Worm (Caenorhabditis elegans) whole organism, L4 larva: Measurements from ENCODE around the gene C49A9.5.
A peak's percentile ranks its signal among the peaks of the same experiment; 100 is the strongest.

ENCODE experiments used
- aha-1 ChIP-seq: fragments of 150-350 bp; peaks from one replicate; lab custom pipeline; 2014; ENCODE audit warnings: missing biosample characterization, missing genetic modification characterization
- ceh-32 ChIP-seq: sonication (generic microtip); optimal IDR thresholded peaks from 2 replicates; lab custom pipeline; 2016; ENCODE audit warnings: mild to moderate bottlenecking, missing genetic modification characterization, missing compliant biosample characterization; ENCODE audit not compliant: poor library complexity
- daf-12 ChIP-seq: fragments of 150-350 bp; optimal IDR thresholded peaks from 2 replicates; lab custom pipeline; 2014; ENCODE audit warnings: missing biosample characterization, missing genetic modification reagents, missing genetic modification characterization
- dmd-8 ChIP-seq: fragments of 200-800 bp; sonication (Bioruptor generic); IDR thresholded peaks from 2 replicates; pipeline ENCODE4 v1.3.6; 2022; ENCODE audit warnings: missing genetic modification characterization, missing compliant biosample characterization
- jun-1 ChIP-seq: fragments of 150-350 bp; optimal IDR thresholded peaks from 2 replicates; lab custom pipeline; 2014; ENCODE audit warnings: missing biosample characterization, missing genetic modification reagents, missing genetic modification characterization
- mdt-29 ChIP-seq: fragments of 200-800 bp; sonication (Bioruptor generic); IDR thresholded peaks from 2 replicates; pipeline ENCODE4 v1.3.6; 2022; ENCODE audit warnings: missing genetic modification reagents, missing genetic modification characterization, missing compliant biosample characterization
- mxl-2 ChIP-seq: fragments of 200-800 bp; sonication (Bioruptor generic); conservative IDR thresholded peaks from 2 replicates; pipeline ENCODE4 v1.3.6; 2022; ENCODE audit warnings: missing genetic modification reagents, missing genetic modification characterization, missing compliant biosample characterization
- spr-1 ChIP-seq: sonication (generic microtip); optimal IDR thresholded peaks from 2 replicates; lab custom pipeline; 2016; ENCODE audit warnings: mild to moderate bottlenecking, missing genetic modification characterization, missing compliant biosample characterization
- unc-62 ChIP-seq, 3 experiments: fragments of 150-350 bp in 1 of 3; sonication (generic microtip); optimal IDR thresholded peaks in 2 of 3; peaks in 1 of 3; 1 replicate in 1 of 3; 2 replicates in 2 of 3; lab custom pipeline; 2014 to 2017; ENCODE audit warnings: missing biosample characterization in 3 of 3, missing genetic modification characterization in 3 of 3, missing genetic modification reagents in 3 of 3, missing genotype in 1 of 3

Gene C49A9.5

DNA sequence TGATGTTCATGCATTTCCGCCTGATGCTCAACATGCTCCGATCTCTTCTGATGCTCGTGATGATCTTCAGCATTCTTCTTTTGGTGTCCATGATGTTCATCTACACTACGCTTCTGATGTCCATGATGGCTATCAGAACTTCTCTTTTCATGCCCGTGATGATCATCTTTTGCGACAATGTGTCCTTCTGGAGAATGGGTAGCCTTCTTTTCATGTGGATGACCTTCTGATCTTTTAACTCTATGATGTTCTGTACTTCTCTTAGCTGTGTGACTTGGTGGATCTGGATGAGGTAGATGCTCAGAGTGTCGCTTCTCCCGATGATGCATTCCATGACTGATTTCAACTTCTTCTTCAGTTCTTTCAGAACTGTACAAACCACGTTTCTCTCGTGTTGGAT lies 45.5 kb downstream of the C49A9.5 start:
- TF ChIP-seq mdt-29 (GFP tag; lab: Robert Waterston, UW) (no peak), unc-62 (GFP tag; optimal IDR thresholded peaks at IDR 0.05 in 1 of 2; lab: Kevin White, UChicago) (peak in 1 of 2 experiments; percentile 90), unc-62 (tag; optimal IDR thresholded peaks at IDR 0.05; lab: Kevin White, UChicago) (no peak)
- TF ChIP-seq, all 104 proteins: peak for 1

DNA sequence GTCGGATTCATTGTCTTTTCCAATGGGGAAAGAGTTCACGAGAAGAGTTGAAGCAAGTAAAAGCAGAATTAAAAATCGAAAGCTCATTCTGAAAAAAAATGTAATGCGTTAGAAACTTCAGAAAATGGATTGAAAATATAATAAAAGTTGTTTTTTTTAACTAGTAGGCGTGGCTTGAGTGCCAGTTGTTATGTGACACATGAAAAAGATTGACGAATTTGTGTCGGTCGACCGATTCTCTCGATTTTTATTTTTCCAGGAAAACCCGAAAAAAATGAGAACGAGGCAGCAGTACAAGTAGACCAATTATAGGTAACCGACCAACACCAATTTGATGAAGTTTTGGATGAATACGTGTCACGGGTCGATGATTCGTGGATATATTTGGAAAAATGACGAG lies 46.3 kb downstream of the C49A9.5 start, which contains the start of gene nlp-16:
Gene nlp-16, minus strand, starts transcription at position 101 of the 400 bp plus-strand sequence.
- no peak for TF ChIP-seq jun-1 (tag; lab: Kevin White, UChicago)
- no peak for TF ChIP-seq ceh-32
- TF ChIP-seq, all 104 proteins: peak for 0

DNA sequence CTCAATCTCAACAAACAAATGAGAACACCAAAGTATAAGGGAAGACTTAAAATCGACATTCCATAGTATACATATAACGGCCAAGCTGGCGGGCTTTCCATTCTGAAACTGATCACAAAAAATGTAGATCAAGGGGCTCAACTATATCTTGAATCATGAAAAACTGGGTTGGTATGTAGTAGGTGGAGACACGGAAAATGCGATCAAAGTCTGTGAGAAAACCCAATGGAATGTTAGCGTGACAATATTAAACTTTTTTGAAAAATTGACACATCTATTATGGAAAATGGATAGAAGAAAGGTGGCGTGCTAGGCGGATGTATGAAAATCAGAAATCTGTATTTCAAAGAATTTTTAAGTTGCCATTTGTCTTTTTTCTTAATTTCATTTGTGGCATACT lies 49.8 kb downstream of the C49A9.5 start, which contains the start of gene srv-28:
Gene srv-28, minus strand, starts transcription at position 101 of the 400 bp plus-strand sequence.
- TF ChIP-seq aha-1 = peak; percentile 7
- TF ChIP-seq daf-12 = no peak
- no peak for TF ChIP-seq mxl-2 (GFP tag; lab: Robert Waterston, UW)
- no peak for TF ChIP-seq dmd-8 (GFP tag; lab: Robert Waterston, UW)
- TF ChIP-seq unc-62 (GFP tag; optimal IDR thresholded peaks at IDR 0.05 in 1 of 2; lab: Kevin White, UChicago) = peak in 1 of 2 experiments; percentile 33
- TF ChIP-seq unc-62 (tag; optimal IDR thresholded peaks at IDR 0.05; lab: Kevin White, UChicago) = no peak
- TF ChIP-seq spr-1 (tag; lab: Kevin White, UChicago) = no peak
